Worm (Caenorhabditis elegans) whole organism, young adult: Measurements from ENCODE around the gene Y53G8AR.8.

Experiments used
- mcd-1 ChIP-seq: fragments of 200-800 bp; sonication (Bioruptor generic); IDR thresholded peaks from 2 replicates; pipeline ENCODE4 v1.3.6; 2022; ENCODE audit warnings: missing genetic modification reagents, missing genetic modification characterization, missing compliant biosample characterization
- pha-4 ChIP-seq: fragments of 150-350 bp; sonication (generic microtip); optimal IDR thresholded peaks from 2 replicates; lab custom pipeline; 2014; ENCODE audit warnings: missing biosample characterization, missing genetic modification reagents, missing genetic modification characterization
- sea-2 ChIP-seq: fragments of 200-800 bp; sonication (Bioruptor generic); IDR thresholded peaks from 2 replicates; pipeline ENCODE4 v1.3.6; 2022; ENCODE audit warnings: missing genetic modification characterization, missing compliant biosample characterization
- snpc-4 ChIP-seq, 5 experiments: fragments of 150-350 bp in 1 of 5; sonication (generic microtip) in 4 of 5; optimal IDR thresholded peaks; 2 replicates each; lab custom pipeline; 2014 to 2018; ENCODE audit warnings: missing genetic modification characterization in 5 of 5, missing biosample characterization in 3 of 5, antibody characterized with exemption in 2 of 5, mild to moderate bottlenecking in 2 of 5, missing compliant biosample characterization in 2 of 5, missing genotype in 2 of 5, moderate library complexity in 2 of 5, missing genetic modification reagents in 1 of 5
- tbx-9 ChIP-seq: sonication (generic microtip); optimal IDR thresholded peaks from 2 replicates; lab custom pipeline; 2016; ENCODE audit warnings: borderline replicate concordance, missing genetic modification characterization, inconsistent platforms, missing compliant biosample characterization
- unc-130 ChIP-seq: sonication (generic microtip); optimal IDR thresholded peaks from 2 replicates; lab custom pipeline; 2016; ENCODE audit warnings: missing genetic modification reagents, missing genetic modification characterization, missing compliant biosample characterization

DNA sequence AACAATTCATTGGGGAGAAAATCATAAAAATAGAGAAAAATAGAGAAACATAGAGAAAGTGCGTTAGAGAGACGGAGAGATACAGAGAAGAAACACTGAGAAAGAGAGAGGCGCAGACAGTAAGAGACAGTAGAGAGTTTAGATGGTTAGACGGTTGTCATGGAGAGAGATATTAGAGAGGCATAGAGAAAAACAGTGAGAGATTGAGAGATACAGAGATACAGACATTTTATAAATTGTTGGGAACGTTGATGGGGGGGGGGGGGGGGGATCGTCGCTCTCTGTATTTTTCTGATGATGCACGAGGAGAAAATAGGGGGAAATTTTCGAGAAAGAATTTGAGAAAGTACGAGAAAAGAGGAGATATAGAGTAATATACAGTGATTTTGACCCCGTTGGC is 14.8 kb downstream of the Y53G8AR.8 start:
- TF ChIP-seq pha-4 (tag; lab: Kevin White, UChicago), result no peak
- TF ChIP-seq snpc-4 (GFP tag; optimal IDR thresholded peaks at IDR 0.05; lab: Kevin White, UChicago), result no peak
- TF ChIP-seq snpc-4 (tag; optimal IDR thresholded peaks at IDR 0.05; lab: Kevin White, UChicago), result no peak
- no peak for TF ChIP-seq unc-130 (GFP tag; lab: Kevin White, UChicago)
- no peak for TF ChIP-seq sea-2 (GFP tag; lab: Robert Waterston, UW)
- peak; percentile 56 for TF ChIP-seq mcd-1 (GFP tag; lab: Robert Waterston, UW)
- TF ChIP-seq tbx-9 (tag; lab: Kevin White, UChicago), result no peak
